Worm (Caenorhabditis elegans): ENCODE measurements around the gene str-102.

The str-102 gene

DNA sequence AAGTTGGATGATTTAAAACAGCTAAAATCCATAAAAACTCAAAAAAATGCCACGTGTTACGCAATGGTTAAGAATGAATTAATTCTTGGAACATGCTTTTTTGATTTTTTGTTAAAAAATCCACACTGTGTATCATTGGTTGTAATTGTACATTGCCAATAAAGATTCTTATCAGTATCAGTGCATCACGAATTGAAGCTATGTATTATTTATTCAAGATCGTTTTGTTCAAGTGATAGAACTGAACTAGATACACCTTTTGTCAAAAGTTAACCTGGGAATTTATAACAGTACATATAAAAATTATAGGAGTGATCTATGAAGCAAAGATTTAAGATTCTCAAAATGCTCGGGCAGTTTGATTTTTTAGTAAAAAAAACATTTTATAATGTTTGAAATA is 49.8 kb downstream of the str-102 start:
- TF ChIP-seq pqm-1 (tag; optimal IDR thresholded peaks at IDR 0.05) (peak; percentile 62), elt-2 (tag; optimal IDR thresholded peaks at IDR 0.05) (peak; percentile 37), mml-1 (tag; optimal IDR thresholded peaks at IDR 0.05) (no peak), ztf-11 (tag; optimal IDR thresholded peaks at IDR 0.05) (no peak), pha-4 (tag; optimal IDR thresholded peaks at IDR 0.05) (peak; percentile 39)

DNA sequence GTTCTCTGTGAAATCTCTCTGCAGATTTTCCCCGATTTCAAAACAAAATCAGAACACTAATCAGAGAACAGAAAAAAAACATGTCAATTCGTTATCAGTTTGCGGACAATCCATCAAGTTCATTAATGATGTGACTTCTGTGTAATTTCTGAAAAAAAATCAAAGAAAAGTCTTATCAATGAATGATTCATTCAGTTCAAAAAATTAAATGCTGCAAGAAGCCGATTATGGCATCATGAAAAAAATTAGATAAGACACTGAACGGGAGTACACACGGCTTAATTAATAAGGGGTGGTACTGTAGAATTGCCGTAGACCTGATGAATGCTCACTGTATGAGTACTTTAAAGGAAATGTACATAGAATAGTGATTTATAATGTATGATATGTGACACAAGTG is 51.3 kb downstream of the str-102 start:
- TF ChIP-seq pqm-1 (tag; optimal IDR thresholded peaks at IDR 0.05) (peak; percentile 98), nhr-28 (tag; optimal IDR thresholded peaks at IDR 0.05) (no peak), jun-1 (tag; optimal IDR thresholded peaks at IDR 0.05) (peak; percentile 46), daf-12 (tag; optimal IDR thresholded peaks at IDR 0.05) (no peak), elt-2 (tag; optimal IDR thresholded peaks at IDR 0.05) (peak; percentile 90), fkh-2 (tag; optimal IDR thresholded peaks at IDR 0.05) (no peak), unc-62 (GFP tag; optimal IDR thresholded peaks at IDR 0.05) (no peak)

Measured in whole organism, L3 larva.